Fruit fly (Drosophila melanogaster): Measurements from ENCODE around the gene CG6418.

The CG6418 gene

DNA sequence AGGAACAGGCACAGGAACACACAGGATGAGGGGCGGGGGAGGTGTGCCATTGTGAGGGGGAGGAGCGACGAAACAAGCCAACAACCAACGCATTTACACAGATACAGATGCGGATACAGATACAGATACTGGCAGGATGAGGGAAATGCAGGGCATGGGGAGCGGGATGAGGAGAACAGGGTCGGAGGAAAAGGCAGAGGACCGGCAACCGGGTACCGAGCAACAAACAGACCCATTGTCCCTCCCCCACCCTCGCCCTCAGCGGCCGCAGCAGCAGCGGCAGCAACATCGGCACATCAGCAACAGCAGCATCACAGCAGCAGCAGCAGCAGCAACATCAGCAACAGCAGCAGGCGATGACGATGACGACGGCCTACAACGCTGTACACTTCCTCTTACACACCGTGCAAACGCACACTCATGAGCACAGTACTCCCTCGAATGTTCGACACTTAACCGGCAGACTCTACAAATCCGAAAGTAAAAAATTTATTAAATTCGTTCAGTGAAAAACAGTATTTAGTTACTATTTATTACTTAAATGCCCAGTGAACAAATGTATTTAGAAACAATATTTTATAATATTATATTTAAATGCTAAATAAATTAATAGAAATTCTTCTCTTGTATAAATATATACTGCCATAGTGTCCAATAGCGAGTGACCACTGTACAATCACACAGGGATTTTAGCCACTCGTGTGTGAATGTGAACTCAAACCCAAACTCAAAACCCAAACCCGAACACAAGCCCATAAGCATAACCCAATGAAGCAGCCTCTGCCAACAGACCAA, 23.2 kb downstream of the CG6418 start (continued):
- peak; percentile 89 for TF ChIP-seq lmd (GFP tag; IDR thresholded peaks at IDR 0.05)
- no peak for TF ChIP-seq HLHmδ (GFP tag; optimal IDR thresholded peaks at IDR 0.05)
- peak; percentile 78 for TF ChIP-seq Fer3 (tag; optimal IDR thresholded peaks at IDR 0.05)
- TF ChIP-seq cad (GFP tag; optimal IDR thresholded peaks at IDR 0.05), result no peak
- TF ChIP-seq CG3281 (GFP tag; optimal IDR thresholded peaks at IDR 0.05), result peak; percentile 86
- TF ChIP-seq bcd (GFP tag; optimal IDR thresholded peaks at IDR 0.05), result peak; percentile 87
- peak; percentile 84 for TF ChIP-seq nerfin-1 (tag; optimal IDR thresholded peaks at IDR 0.05)
- peak; percentile 41 for TF ChIP-seq Ravus (GFP tag; IDR thresholded peaks at IDR 0.05)
- TF ChIP-seq ranshi (GFP tag; IDR thresholded peaks at IDR 0.05), result peak; percentile 81

DNA sequence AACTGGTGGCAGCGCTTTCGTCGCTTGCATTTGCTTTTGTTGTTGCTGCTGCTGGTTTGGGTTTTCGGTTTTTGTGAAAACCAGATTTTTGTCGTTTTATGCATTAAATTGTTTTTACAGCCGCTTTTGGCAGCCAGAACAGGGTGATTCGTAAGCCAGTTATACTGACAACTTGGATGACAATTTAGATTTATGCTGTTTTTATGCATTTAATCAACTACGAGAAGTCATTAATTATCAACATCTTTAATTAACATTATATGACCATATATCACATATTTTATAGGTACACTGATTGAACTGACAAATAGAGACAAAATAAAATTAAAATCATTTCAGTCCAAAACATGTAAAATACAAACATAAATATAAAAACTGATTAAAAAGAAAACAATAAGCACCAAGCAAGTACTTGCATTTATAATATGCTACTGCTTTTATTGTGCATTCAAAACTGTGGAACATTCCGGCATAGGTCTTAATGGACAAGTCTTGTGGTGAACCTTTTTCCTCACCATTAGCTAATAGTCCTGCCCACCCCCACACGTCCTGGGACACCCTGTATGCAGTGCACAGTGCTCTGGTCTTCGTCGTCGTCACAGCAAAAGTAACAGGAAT, 23.9 kb downstream of the CG6418 start:
- TF ChIP-seq dmrt11E (tag; optimal IDR thresholded peaks at IDR 0.05) (peak; percentile 3), CG17361 (GFP tag; IDR thresholded peaks at IDR 0.05) (0 out of 3 replicates have a peak, but pooled peaks have one; percentile 17), gcm (GFP tag; optimal IDR thresholded peaks at IDR 0.05) (no peak), Chrac-16 (GFP tag; optimal IDR thresholded peaks at IDR 0.05) (no peak), ham (GFP tag; IDR thresholded peaks at IDR 0.05) (no peak), H15 (GFP tag; IDR thresholded peaks at IDR 0.05) (no peak), CG7556 (GFP tag; optimal IDR thresholded peaks at IDR 0.05) (peak; percentile 16), Oli (tag; optimal IDR thresholded peaks at IDR 0.05) (peak; percentile 6), CG2199 (GFP tag; IDR thresholded peaks at IDR 0.05) (0 out of 3 replicates have a peak, but pooled peaks have one; percentile 11), nom (GFP tag; optimal IDR thresholded peaks at IDR 0.05) (peak; percentile 35), CG9932 (GFP tag; IDR thresholded peaks at IDR 0.05) (no peak), nerfin-1 (tag; optimal IDR thresholded peaks at IDR 0.05) (peak; percentile 70), sens (GFP tag) (peak; percentile 64), gem (tag; optimal IDR thresholded peaks at IDR 0.05) (peak; percentile 17), twi (tag; optimal IDR thresholded peaks at IDR 0.05) (no peak), Ets65A (GFP tag) (peak; percentile 88), CG11093 (GFP tag; IDR thresholded peaks at IDR 0.05) (no peak), Ptx1 (GFP tag; IDR thresholded peaks at IDR 0.05) (no peak), nmo (GFP tag; optimal IDR thresholded peaks at IDR 0.05) (no peak), CG10366 (GFP tag; IDR thresholded peaks at IDR 0.05) (peak; percentile 42), CG6254 (GFP tag; optimal IDR thresholded peaks at IDR 0.05) (peak; percentile 91), CG18262 (tag; optimal IDR thresholded peaks at IDR 0.05) (peak; percentile 32), Ssrp (tag; optimal IDR thresholded peaks at IDR 0.05) (peak; percentile 4), Hmr (GFP tag; optimal IDR thresholded peaks at IDR 0.05) (no peak), CG9727 (GFP tag; optimal IDR thresholded peaks at IDR 0.05) (peak; percentile 47), CG11504 (tag; optimal IDR thresholded peaks at IDR 0.05) (peak; percentile 46), D (optimal IDR thresholded peaks at IDR 0.05) (no peak), D (GFP tag; optimal IDR thresholded peaks at IDR 0.05) (no peak), pho (GFP tag; optimal IDR thresholded peaks at IDR 0.05) (no peak), unc-4 (GFP tag; IDR thresholded peaks at IDR 0.05; ENCODE audit: partially characterized antibody) (no peak), Dek (tag; optimal IDR thresholded peaks at IDR 0.05) (no peak), lola (GFP tag; optimal IDR thresholded peaks at IDR 0.05) (peak in 1 of 3 experiments; percentile 27), Drgx (GFP tag; IDR thresholded peaks at IDR 0.05) (peak; percentile 65), CG32532 (GFP tag; IDR thresholded peaks at IDR 0.05) (no peak), Sox100B (GFP tag; optimal IDR thresholded peaks at IDR 0.05) (peak; percentile 22), sima (GFP tag; optimal IDR thresholded peaks at IDR 0.05) (no peak), phol (tag; optimal IDR thresholded peaks at IDR 0.05) (peak; percentile 6), kni (GFP tag; optimal IDR thresholded peaks at IDR 0.05) (no peak), CG3995 (GFP tag; optimal IDR thresholded peaks at IDR 0.05) (peak; percentile 9)
